Worm (Caenorhabditis elegans) whole organism, early embryonic: ENCODE measurements around the gene K02F6.4.
"Not testable (repeated sequence)": the region's sequence is repeated elsewhere in the genome, so short reads cannot be mapped to it uniquely, and the experiment has no call there.

Experiments used
- B0310.2 ChIP-seq: sonication (generic microtip); optimal IDR thresholded peaks from 2 replicates; lab custom pipeline; 2016; ENCODE audit warnings: mild to moderate bottlenecking, missing genetic modification characterization, missing compliant biosample characterization
- F13C5.2 ChIP-seq: sonication (generic microtip); optimal IDR thresholded peaks from 2 replicates; lab custom pipeline; 2017; ENCODE audit warnings: mild to moderate bottlenecking, missing genetic modification characterization, inconsistent platforms, missing compliant biosample characterization
- aly-1 ChIP-seq: sonication (generic microtip); optimal IDR thresholded peaks from 2 replicates; lab custom pipeline; 2016; ENCODE audit warnings: missing genetic modification characterization, missing compliant biosample characterization
- ama-1 ChIP-seq: fragments of 150-350 bp; optimal IDR thresholded peaks from 2 replicates; lab custom pipeline; 2014
- ceh-13 ChIP-seq: fragments of 200-800 bp; sonication (Bioruptor generic); optimal IDR thresholded peaks from 2 replicates; lab custom pipeline; 2018; ENCODE audit warnings: mild to moderate bottlenecking, missing genetic modification characterization, missing compliant biosample characterization
- ceh-36 ChIP-seq: sonication (generic microtip); optimal IDR thresholded peaks from 2 replicates; lab custom pipeline; 2016; ENCODE audit warnings: missing genetic modification characterization, inconsistent platforms, missing compliant biosample characterization
- ets-7 ChIP-seq: sonication (generic microtip); optimal IDR thresholded peaks from 2 replicates; lab custom pipeline; 2016; ENCODE audit warnings: missing genotype, missing genetic modification characterization, missing compliant biosample characterization
- flt-1 ChIP-seq: fragments of 200-800 bp; sonication (Bioruptor generic); IDR thresholded peaks from 2 replicates; pipeline ENCODE4 v1.3.6; 2022; ENCODE audit warnings: missing genetic modification characterization, missing compliant biosample characterization
- hmbx-1 ChIP-seq: sonication (generic microtip); optimal IDR thresholded peaks from 2 replicates; lab custom pipeline; 2016; ENCODE audit warnings: mild to moderate bottlenecking, missing genetic modification characterization, missing compliant biosample characterization
- hmg-4 ChIP-seq: fragments of 200-800 bp; sonication (Bioruptor generic); optimal IDR thresholded peaks from 2 replicates; lab custom pipeline; 2018; ENCODE audit warnings: mild to moderate bottlenecking, missing genetic modification characterization, missing compliant biosample characterization
- hnd-1 ChIP-seq: sonication (generic microtip); optimal IDR thresholded peaks from 2 replicates; lab custom pipeline; 2016; ENCODE audit warnings: missing genetic modification characterization, missing compliant biosample characterization
- pes-1 ChIP-seq: fragments of 200-800 bp; sonication (Bioruptor generic); IDR thresholded peaks from 2 replicates; pipeline ENCODE4 v1.3.6; 2022; ENCODE audit warnings: missing genetic modification reagents, missing genetic modification characterization, missing compliant biosample characterization
- scrt-1 ChIP-seq: fragments of 200-800 bp; sonication (Bioruptor generic); IDR thresholded peaks from 2 replicates; pipeline ENCODE4 v1.3.6; 2022; ENCODE audit warnings: missing genetic modification characterization, missing compliant biosample characterization
- sea-1 ChIP-seq: fragments of 200-800 bp; sonication (Bioruptor generic); conservative IDR thresholded peaks from 2 replicates; pipeline ENCODE4 v1.3.6; 2022; ENCODE audit warnings: missing genetic modification characterization, missing compliant biosample characterization
- tbx-11 ChIP-seq: fragments of 200-800 bp; sonication (Bioruptor generic); IDR thresholded peaks from 2 replicates; pipeline ENCODE4 v1.3.6; 2022; ENCODE audit warnings: missing genetic modification characterization, missing compliant biosample characterization
- tbx-37 ChIP-seq: fragments of 200-800 bp; sonication (Bioruptor generic); conservative IDR thresholded peaks from 2 replicates; pipeline ENCODE4 v1.3.6; 2022; ENCODE audit warnings: missing genetic modification reagents, missing genetic modification characterization, missing compliant biosample characterization
- tra-4 ChIP-seq: sonication (generic microtip); optimal IDR thresholded peaks from 2 replicates; lab custom pipeline; 2017; ENCODE audit warnings: missing genetic modification characterization, missing compliant biosample characterization

The K02F6.4 gene

DNA sequence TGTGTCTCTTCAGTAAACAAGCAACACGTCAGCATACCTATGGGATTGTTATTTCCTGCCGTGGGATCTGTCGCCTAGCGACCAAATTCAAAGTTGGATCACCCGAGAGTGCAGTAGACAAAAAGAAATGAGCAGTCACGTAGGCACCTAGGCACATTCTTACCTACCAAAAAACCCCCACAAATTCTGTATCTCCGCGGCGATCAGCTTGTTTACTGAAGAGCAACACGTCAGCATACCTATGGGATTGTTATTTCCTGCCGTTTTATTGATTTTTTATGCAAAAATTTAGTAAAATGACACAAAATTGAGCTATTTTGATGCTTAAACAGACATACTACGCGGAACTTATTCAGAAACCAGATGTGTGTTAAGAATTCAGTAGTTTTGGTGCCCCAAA is 3.8 kb upstream of the K02F6.4 start, which contains the start of gene K02F6.5:
TSS of gene K02F6.5 (plus strand) at position 301 of the 400 bp plus-strand sequence.
- TF ChIP-seq flt-1 (GFP tag; lab: Robert Waterston, UW); sea-1 (GFP tag; lab: Robert Waterston, UW); aly-1: not testable (repeated sequence)

ce11 chrII:2534952-2535351 is 3.3 kb upstream of the K02F6.4 start, which contains the start of gene K02F6.8:
Gene K02F6.8, minus strand, starts transcription at chrII:2535052.
- not testable (repeated sequence) for TF ChIP-seq flt-1 (GFP tag; lab: Robert Waterston, UW); hmg-4 (GFP tag; lab: Kevin White, UChicago); scrt-1 (GFP tag; lab: Robert Waterston, UW)

- TF ChIP-seq ceh-13 (no peak), hnd-1 (no peak), ceh-36 (tag; lab: Kevin White, UChicago) (no peak), sea-1 (GFP tag; lab: Robert Waterston, UW) (no peak), hmg-4 (GFP tag; lab: Kevin White, UChicago) (no peak), F13C5.2 (tag; lab: Kevin White, UChicago) (no peak)
Observed at ce11 chrII:2537754-2538153, 540 bp upstream of the K02F6.4 start, which contains the start of gene K02F6.7. Gene K02F6.7, minus strand, starts transcription at chrII:2537854.

DNA sequence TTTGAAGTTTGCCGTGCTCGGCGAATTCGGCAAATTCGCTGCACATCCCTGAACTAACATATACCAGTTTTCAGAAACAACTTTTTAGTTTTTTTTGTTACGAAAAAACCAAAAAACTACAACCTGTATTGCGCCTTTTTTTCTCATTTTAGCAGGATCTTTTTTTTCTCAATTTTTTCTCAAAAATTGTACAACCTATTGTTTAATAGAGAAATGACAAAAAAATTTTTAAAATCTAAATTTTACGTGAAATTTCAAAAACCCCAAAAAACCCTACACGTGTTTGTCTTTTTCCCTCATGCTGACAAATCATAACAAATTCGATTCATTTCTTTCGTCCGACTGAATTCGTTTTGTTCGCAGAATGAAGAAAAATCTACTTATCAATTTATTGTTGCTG is 7.6 kb downstream of the K02F6.4 start, which contains the start of gene K02F6.3:
TSS of gene K02F6.3 (plus strand) at position 301 of the 400 bp plus-strand sequence.
- no peak for TF ChIP-seq hmbx-1 (tag; lab: Kevin White, UChicago)
- TF ChIP-seq pes-1 (GFP tag; lab: Robert Waterston, UW): no peak
- no peak for TF ChIP-seq tra-4 (tag; lab: Kevin White, UChicago)
- no peak for TF ChIP-seq tbx-11
- TF ChIP-seq hnd-1: no peak
- no peak for TF ChIP-seq hmg-4 (GFP tag; lab: Kevin White, UChicago)
- TF ChIP-seq scrt-1 (GFP tag; lab: Robert Waterston, UW): no peak
- no peak for TF ChIP-seq aly-1
- no peak for TF ChIP-seq sea-1 (GFP tag; lab: Robert Waterston, UW)
- TF ChIP-seq ets-7 (tag; lab: Kevin White, UChicago): no peak
- no peak for TF ChIP-seq tbx-37 (GFP tag; lab: Robert Waterston, UW)
- no peak for TF ChIP-seq F13C5.2 (tag; lab: Kevin White, UChicago)
- TF ChIP-seq ceh-36 (tag; lab: Kevin White, UChicago): no peak
- TF ChIP-seq ama-1 (lab: Kevin White, UChicago): no peak
- TF ChIP-seq flt-1 (GFP tag; lab: Robert Waterston, UW): no peak
- no peak for TF ChIP-seq ceh-13
- TF ChIP-seq B0310.2: no peak

- TF ChIP-seq aly-1: no peak
- no peak for TF ChIP-seq hmbx-1 (tag; lab: Kevin White, UChicago)
- no peak for TF ChIP-seq tbx-11
- no peak for TF ChIP-seq scrt-1 (GFP tag; lab: Robert Waterston, UW)
- no peak for TF ChIP-seq ets-7 (tag; lab: Kevin White, UChicago)
- TF ChIP-seq B0310.2: no peak
- no peak for TF ChIP-seq ceh-13
Observed at ce11 chrII:2553030-2553429, 14.7 kb downstream of the K02F6.4 start.

DNA sequence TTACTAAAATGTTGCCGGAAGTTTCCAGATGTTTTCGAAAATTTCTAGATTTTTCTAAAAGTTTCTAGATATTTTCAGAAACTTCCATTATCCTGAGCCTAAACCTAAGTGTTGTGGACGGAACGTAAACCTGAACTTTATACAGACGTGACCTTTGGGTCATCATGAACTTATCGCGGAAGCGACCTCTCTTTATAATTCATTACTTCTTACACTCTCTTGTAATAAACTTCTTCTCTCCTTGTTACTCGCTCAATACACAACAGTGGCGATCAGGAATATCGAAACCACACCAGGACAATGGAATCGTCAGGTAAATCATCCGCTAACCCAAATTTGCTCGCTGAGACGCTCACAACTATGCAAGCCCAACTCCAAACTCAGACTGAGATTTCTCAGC is 15.4 kb downstream of the K02F6.4 start, which contains the start of gene K02F6.1:
TSS of gene K02F6.1 (plus strand) at position 301 of the 400 bp plus-strand sequence.
- not testable (repeated sequence) for TF ChIP-seq hnd-1; hmbx-1 (tag; lab: Kevin White, UChicago); ceh-36 (tag; lab: Kevin White, UChicago)

ce11 chrII:2563973-2564372 is 25.7 kb downstream of the K02F6.4 start, which contains the start of gene nep-18:
Gene nep-18, minus strand, starts transcription at chrII:2564073.
- TF ChIP-seq tbx-37 (GFP tag; lab: Robert Waterston, UW) (no peak), ceh-13 (no peak), scrt-1 (GFP tag; lab: Robert Waterston, UW) (no peak), F13C5.2 (tag; lab: Kevin White, UChicago) (no peak), sea-1 (GFP tag; lab: Robert Waterston, UW) (no peak), B0310.2 (no peak), flt-1 (GFP tag; lab: Robert Waterston, UW) (no peak), tbx-11 (no peak), aly-1 (no peak), pes-1 (GFP tag; lab: Robert Waterston, UW) (no peak), hnd-1 (no peak), ama-1 (lab: Kevin White, UChicago) (no peak), ets-7 (tag; lab: Kevin White, UChicago) (no peak), hmbx-1 (tag; lab: Kevin White, UChicago) (no peak), hmg-4 (GFP tag; lab: Kevin White, UChicago) (no peak), ceh-36 (tag; lab: Kevin White, UChicago) (no peak), tra-4 (tag; lab: Kevin White, UChicago) (no peak)

DNA sequence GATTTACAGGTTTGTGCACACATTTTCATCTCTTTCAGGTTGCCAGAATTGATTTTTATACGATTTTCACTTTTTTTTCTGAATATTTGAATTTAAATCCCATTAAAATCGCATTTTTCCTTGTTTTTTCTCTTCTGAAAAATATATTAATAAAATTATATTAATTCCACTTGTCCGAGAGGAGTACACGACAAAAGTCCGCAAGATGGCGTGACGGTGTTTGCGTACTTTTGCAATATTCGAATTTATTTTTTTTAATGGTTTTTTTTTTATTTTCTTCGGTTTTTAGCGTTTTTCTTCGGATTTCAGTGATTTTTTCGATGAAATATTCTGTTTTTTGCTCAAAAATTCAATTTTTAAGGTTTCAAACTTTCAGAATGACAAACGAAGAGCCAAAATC is 26.6 kb downstream of the K02F6.4 start, which contains the start of gene usp-39:
TSS of gene usp-39 (plus strand) at position 377 of the 400 bp plus-strand sequence.
- TF ChIP-seq pes-1 (GFP tag; lab: Robert Waterston, UW) (peak; percentile 17; the same call in 1 of the 2 replicates), F13C5.2 (tag; lab: Kevin White, UChicago) (peak; percentile 72), hmbx-1 (tag; lab: Kevin White, UChicago) (no peak)
